Fruit fly (Drosophila melanogaster) whole organism, wandering third instar larva: ENCODE results near the gene CG43844.

Source experiments
- sage ChIP-seq: fragments of 200-800 bp; sonication (Bioruptor generic); optimal IDR thresholded peaks from 2 replicates; lab custom pipeline; 2016; ENCODE audit warnings: missing biosample characterization, mild to moderate bottlenecking, missing genetic modification characterization
- woc ChIP-seq: sonication (Bioruptor generic); optimal IDR thresholded peaks from 2 replicates; lab custom pipeline; 2016; ENCODE audit warnings: missing biosample characterization, mild to moderate bottlenecking, missing genetic modification characterization

- TF ChIP-seq woc (peak; percentile 89), sage (GFP tag; lab: Kevin White, UChicago) (peak; percentile 86)
Observed at dm6 chr3R:21859509-21859908, 29.8 kb upstream of the CG43844 start.
